Worm (Caenorhabditis elegans) whole organism, early embryonic: ENCODE results near the gene gldi-4.

Experiments used
- B0310.2 ChIP-seq: sonication (generic microtip); optimal IDR thresholded peaks from 2 replicates; lab custom pipeline; 2016; ENCODE audit warnings: mild to moderate bottlenecking, missing genetic modification characterization, missing compliant biosample characterization
- F13C5.2 ChIP-seq: sonication (generic microtip); optimal IDR thresholded peaks from 2 replicates; lab custom pipeline; 2017; ENCODE audit warnings: mild to moderate bottlenecking, missing genetic modification characterization, inconsistent platforms, missing compliant biosample characterization
- aly-1 ChIP-seq: sonication (generic microtip); optimal IDR thresholded peaks from 2 replicates; lab custom pipeline; 2016; ENCODE audit warnings: missing genetic modification characterization, missing compliant biosample characterization
- ama-1 ChIP-seq: fragments of 150-350 bp; optimal IDR thresholded peaks from 2 replicates; lab custom pipeline; 2014
- ceh-13 ChIP-seq: fragments of 200-800 bp; sonication (Bioruptor generic); optimal IDR thresholded peaks from 2 replicates; lab custom pipeline; 2018; ENCODE audit warnings: mild to moderate bottlenecking, missing genetic modification characterization, missing compliant biosample characterization
- ceh-36 ChIP-seq: sonication (generic microtip); optimal IDR thresholded peaks from 2 replicates; lab custom pipeline; 2016; ENCODE audit warnings: missing genetic modification characterization, inconsistent platforms, missing compliant biosample characterization
- ets-7 ChIP-seq: sonication (generic microtip); optimal IDR thresholded peaks from 2 replicates; lab custom pipeline; 2016; ENCODE audit warnings: missing genotype, missing genetic modification characterization, missing compliant biosample characterization
- flt-1 ChIP-seq: fragments of 200-800 bp; sonication (Bioruptor generic); IDR thresholded peaks from 2 replicates; pipeline ENCODE4 v1.3.6; 2022; ENCODE audit warnings: missing genetic modification characterization, missing compliant biosample characterization
- hmbx-1 ChIP-seq: sonication (generic microtip); optimal IDR thresholded peaks from 2 replicates; lab custom pipeline; 2016; ENCODE audit warnings: mild to moderate bottlenecking, missing genetic modification characterization, missing compliant biosample characterization
- hmg-4 ChIP-seq: fragments of 200-800 bp; sonication (Bioruptor generic); optimal IDR thresholded peaks from 2 replicates; lab custom pipeline; 2018; ENCODE audit warnings: mild to moderate bottlenecking, missing genetic modification characterization, missing compliant biosample characterization
- hnd-1 ChIP-seq: sonication (generic microtip); optimal IDR thresholded peaks from 2 replicates; lab custom pipeline; 2016; ENCODE audit warnings: missing genetic modification characterization, missing compliant biosample characterization
- pes-1 ChIP-seq: fragments of 200-800 bp; sonication (Bioruptor generic); IDR thresholded peaks from 2 replicates; pipeline ENCODE4 v1.3.6; 2022; ENCODE audit warnings: missing genetic modification reagents, missing genetic modification characterization, missing compliant biosample characterization
- scrt-1 ChIP-seq: fragments of 200-800 bp; sonication (Bioruptor generic); IDR thresholded peaks from 2 replicates; pipeline ENCODE4 v1.3.6; 2022; ENCODE audit warnings: missing genetic modification characterization, missing compliant biosample characterization
- sea-1 ChIP-seq: fragments of 200-800 bp; sonication (Bioruptor generic); conservative IDR thresholded peaks from 2 replicates; pipeline ENCODE4 v1.3.6; 2022; ENCODE audit warnings: missing genetic modification characterization, missing compliant biosample characterization
- tbx-11 ChIP-seq: fragments of 200-800 bp; sonication (Bioruptor generic); IDR thresholded peaks from 2 replicates; pipeline ENCODE4 v1.3.6; 2022; ENCODE audit warnings: missing genetic modification characterization, missing compliant biosample characterization
- tbx-37 ChIP-seq: fragments of 200-800 bp; sonication (Bioruptor generic); conservative IDR thresholded peaks from 2 replicates; pipeline ENCODE4 v1.3.6; 2022; ENCODE audit warnings: missing genetic modification reagents, missing genetic modification characterization, missing compliant biosample characterization
- tra-4 ChIP-seq: sonication (generic microtip); optimal IDR thresholded peaks from 2 replicates; lab custom pipeline; 2017; ENCODE audit warnings: missing genetic modification characterization, missing compliant biosample characterization

Gene gldi-4

ce11 chrIV:7032459-7032858, 15.0 kb downstream of the gldi-4 start, which contains the start of gene C06G3.8:
TSS of gene C06G3.8 (minus strand) at chrIV:7032559.
- TF ChIP-seq ets-7 (tag; lab: Kevin White, UChicago) = no peak
- TF ChIP-seq pes-1 (GFP tag; lab: Robert Waterston, UW) = no peak
- no peak for TF ChIP-seq ceh-13 (GFP tag; lab: Kevin White, UChicago)
- TF ChIP-seq ama-1 (lab: Kevin White, UChicago) = no peak
- no peak for TF ChIP-seq tra-4 (tag; lab: Kevin White, UChicago)
- no peak for TF ChIP-seq hnd-1 (tag; lab: Kevin White, UChicago)
- TF ChIP-seq flt-1 (GFP tag; lab: Robert Waterston, UW) = no peak

ce11 chrIV:7035823-7036222, 18.4 kb downstream of the gldi-4 start, which contains the start of gene C06G3.3:
TSS of gene C06G3.3 (plus strand) at chrIV:7036123.
- TF ChIP-seq pes-1 (GFP tag; lab: Robert Waterston, UW) = no peak
- TF ChIP-seq hnd-1 (tag; lab: Kevin White, UChicago) = no peak
- TF ChIP-seq ama-1 (lab: Kevin White, UChicago) = no peak
- TF ChIP-seq aly-1 (tag; lab: Kevin White, UChicago) = no peak
- TF ChIP-seq scrt-1 (GFP tag; lab: Robert Waterston, UW) = no peak

ce11 chrIV:7036790-7037189, 19.4 kb downstream of the gldi-4 start, which contains the start of gene ufl-1:
TSS of gene ufl-1 (minus strand) at chrIV:7036859.
- TF ChIP-seq hmg-4 (no peak), tbx-37 (GFP tag; lab: Robert Waterston, UW) (no peak)

- TF ChIP-seq ama-1 (lab: Kevin White, UChicago) (no peak), hnd-1 (tag; lab: Kevin White, UChicago) (peak; percentile 26), F13C5.2 (tag; lab: Kevin White, UChicago) (peak; percentile 89), ets-7 (tag; lab: Kevin White, UChicago) (peak; percentile 17), flt-1 (GFP tag; lab: Robert Waterston, UW) (no peak; the same call in 1 of the 2 replicates), B0310.2 (tag; lab: Kevin White, UChicago) (no peak), ceh-13 (GFP tag; lab: Kevin White, UChicago) (peak; percentile 2), aly-1 (tag; lab: Kevin White, UChicago) (peak; percentile 38), hmbx-1 (peak; percentile 7), tbx-11 (peak; percentile 50; the same call in 1 of the 2 replicates), scrt-1 (GFP tag; lab: Robert Waterston, UW) (peak; percentile 76), ceh-36 (tag; lab: Kevin White, UChicago) (peak; percentile 23), tbx-37 (GFP tag; lab: Robert Waterston, UW) (peak; percentile 56), hmg-4 (peak; percentile 70), pes-1 (GFP tag; lab: Robert Waterston, UW) (peak; percentile 72)
Observed at ce11 chrIV:7039476-7040261, 22.2 kb downstream of the gldi-4 start, which contains the start of the genes cogc-2 and klp-18. TSS of gene cogc-2 (minus strand) at chrIV:7039580. TSS of gene klp-18 (plus strand) at chrIV:7040211.

ce11 chrIV:7043430-7043829, 26.0 kb downstream of the gldi-4 start:
- TF ChIP-seq hmg-4 (no peak), hnd-1 (tag; lab: Kevin White, UChicago) (no peak), aly-1 (tag; lab: Kevin White, UChicago) (no peak), ets-7 (tag; lab: Kevin White, UChicago) (no peak), ceh-36 (tag; lab: Kevin White, UChicago) (no peak), flt-1 (GFP tag; lab: Robert Waterston, UW) (no peak), scrt-1 (GFP tag; lab: Robert Waterston, UW) (no peak)

ce11 chrIV:7044552-7045139, 27.2 kb downstream of the gldi-4 start, which contains the start of gene tin-9.1:
TSS of gene tin-9.1 (minus strand) at chrIV:7044602.
- no peak for TF ChIP-seq aly-1 (tag; lab: Kevin White, UChicago)
- TF ChIP-seq ceh-36 (tag; lab: Kevin White, UChicago) = no peak
- TF ChIP-seq flt-1 (GFP tag; lab: Robert Waterston, UW) = no peak
- TF ChIP-seq tbx-11 = no peak
- TF ChIP-seq scrt-1 (GFP tag; lab: Robert Waterston, UW) = no peak
- TF ChIP-seq ets-7 (tag; lab: Kevin White, UChicago) = no peak
- TF ChIP-seq hmbx-1 = no peak
- TF ChIP-seq hmg-4 = no peak
- TF ChIP-seq tbx-37 (GFP tag; lab: Robert Waterston, UW) = no peak
- no peak for TF ChIP-seq F13C5.2 (tag; lab: Kevin White, UChicago)
- TF ChIP-seq tra-4 (tag; lab: Kevin White, UChicago) = no peak
- TF ChIP-seq sea-1 (GFP tag; lab: Robert Waterston, UW) = no peak

- TF ChIP-seq tra-4 (tag; lab: Kevin White, UChicago) = no peak
- no peak for TF ChIP-seq F13C5.2 (tag; lab: Kevin White, UChicago)
- TF ChIP-seq hnd-1 (tag; lab: Kevin White, UChicago) = no peak
- no peak for TF ChIP-seq B0310.2 (tag; lab: Kevin White, UChicago)
- TF ChIP-seq ceh-13 (GFP tag; lab: Kevin White, UChicago) = no peak
- no peak for TF ChIP-seq ets-7 (tag; lab: Kevin White, UChicago)
- no peak for TF ChIP-seq hmbx-1
Observed at ce11 chrIV:7045362-7045936, 28.0 kb downstream of the gldi-4 start.
